Fruit fly (Drosophila melanogaster) whole organism, embryonic: ENCODE measurements around the gene alpha-Man-Ic.
A peak's percentile ranks its signal among the peaks of the same experiment; 100 is the strongest.

Experiments
- Ada2b ChIP-seq: fragments of 200-800 bp; sonication (Bioruptor generic); IDR thresholded peaks from 2 replicates; pipeline ENCODE4 v1.3.6; 2022; ENCODE audit warnings: missing biosample characterization, missing genetic modification characterization
- Adf1 ChIP-seq: fragments of 200-800 bp; sonication (Bioruptor generic); IDR thresholded peaks from 2 replicates; pipeline ENCODE4 v1.3.6; 2022; ENCODE audit warnings: missing biosample characterization, missing genetic modification characterization
- Antp ChIP-seq: fragments of 200-800 bp; sonication (Bioruptor generic); optimal IDR thresholded peaks from 3 replicates; lab custom pipeline; 2016; ENCODE audit warnings: missing biosample characterization, missing genetic modification characterization
- Atf-2 ChIP-seq: fragments of 200-800 bp; sonication (Bioruptor generic); optimal IDR thresholded peaks from 2 replicates; lab custom pipeline; 2016; ENCODE audit warnings: missing biosample characterization, missing genetic modification characterization
- Blimp-1 ChIP-seq: fragments of 200-800 bp; sonication (Bioruptor generic); optimal IDR thresholded peaks from 3 replicates; lab custom pipeline; 2018; ENCODE audit warnings: missing biosample characterization, missing genetic modification characterization, mild to moderate bottlenecking, moderate library complexity, missing genetic modification reagents
- CG10147 ChIP-seq: fragments of 200-800 bp; sonication (Bioruptor generic); optimal IDR thresholded peaks from 2 replicates; lab custom pipeline; 2019; ENCODE audit warnings: missing biosample characterization, mild to moderate bottlenecking, missing genetic modification characterization, moderate library complexity
- CG10543 ChIP-seq: fragments of 200-800 bp; sonication (Bioruptor generic); optimal IDR thresholded peaks from 3 replicates; lab custom pipeline; 2017; ENCODE audit warnings: missing biosample characterization, mild to moderate bottlenecking, missing genetic modification characterization, moderate library complexity
- CG10565 ChIP-seq: fragments of 200-800 bp; sonication (Bioruptor generic); optimal IDR thresholded peaks from 3 replicates; lab custom pipeline; 2016; ENCODE audit warnings: missing biosample characterization, mild to moderate bottlenecking, missing genetic modification characterization
- CG11398 ChIP-seq: fragments of 200-800 bp; sonication (Bioruptor generic); optimal IDR thresholded peaks from 2 replicates; lab custom pipeline; 2016; ENCODE audit warnings: missing biosample characterization, missing genetic modification characterization
- CG1233 ChIP-seq: fragments of 200-800 bp; sonication (Bioruptor generic); optimal IDR thresholded peaks from 4 replicates; lab custom pipeline; 2018; ENCODE audit warnings: missing biosample characterization, mild to moderate bottlenecking, missing genetic modification characterization
- CG17612 ChIP-seq: fragments of 200-800 bp; sonication (Bioruptor generic); IDR thresholded peaks from 2 replicates; pipeline ENCODE4 v1.3.6; 2022; ENCODE audit warnings: missing biosample characterization, missing genetic modification characterization
- CG2116 ChIP-seq: fragments of 200-800 bp; sonication (Bioruptor generic); optimal IDR thresholded peaks from 3 replicates; lab custom pipeline; 2018; ENCODE audit warnings: missing biosample characterization, mild to moderate bottlenecking, missing genetic modification characterization
- CG32532 ChIP-seq: fragments of 200-800 bp; sonication (Bioruptor generic); IDR thresholded peaks from 2 replicates; pipeline ENCODE4 v1.3.6; 2022; ENCODE audit warnings: missing biosample characterization, missing genetic modification characterization
- CG4360 ChIP-seq: fragments of 200-800 bp; sonication (Bioruptor generic); IDR thresholded peaks from 2 replicates; pipeline ENCODE4 v1.3.6; 2022; ENCODE audit warnings: missing biosample characterization, missing genetic modification characterization
- CG8290 ChIP-seq, 3 experiments: fragments of 200-800 bp; sonication (Bioruptor generic); optimal IDR thresholded peaks; 2 replicates each; lab custom pipeline; 2016 to 2019; ENCODE audit warnings: missing biosample characterization in 3 of 3, missing genetic modification characterization in 3 of 3, mild to moderate bottlenecking in 2 of 3, moderate library complexity in 1 of 3
- Chrac-16 ChIP-seq: fragments of 200-800 bp; sonication (Bioruptor generic); optimal IDR thresholded peaks from 3 replicates; lab custom pipeline; 2016; ENCODE audit warnings: missing biosample characterization, missing genetic modification characterization
- Dad ChIP-seq: fragments of 200-800 bp; sonication (Bioruptor generic); optimal IDR thresholded peaks from 3 replicates; lab custom pipeline; 2016; ENCODE audit warnings: missing biosample characterization, missing genetic modification characterization
- Doc2 ChIP-seq: fragments of 200-800 bp; sonication (Bioruptor generic); IDR thresholded peaks from 2 replicates; pipeline ENCODE4 v1.3.6; 2022; ENCODE audit warnings: missing biosample characterization, missing genetic modification characterization
- Ets65A ChIP-seq: fragments of 200-800 bp; sonication (Bioruptor generic); peaks from one replicate; lab custom pipeline; 2016; ENCODE audit warnings: missing biosample characterization, missing genetic modification characterization
- HLHmδ ChIP-seq: fragments of 200-800 bp; sonication (Bioruptor generic); optimal IDR thresholded peaks from 2 replicates; lab custom pipeline; 2018; ENCODE audit warnings: missing biosample characterization, mild to moderate bottlenecking, missing genetic modification characterization, moderate library complexity
- Kr ChIP-seq: fragments of 200-800 bp; sonication (Bioruptor generic); optimal IDR thresholded peaks from 2 replicates; lab custom pipeline; 2017; ENCODE audit warnings: missing biosample characterization, mild to moderate bottlenecking, missing genetic modification characterization
- MESR4 ChIP-seq: fragments of 200-800 bp; sonication (Bioruptor generic); optimal IDR thresholded peaks from 2 replicates; lab custom pipeline; 2018; ENCODE audit warnings: missing biosample characterization, mild to moderate bottlenecking, missing genetic modification characterization, moderate library complexity
- Sin3A ChIP-seq: fragments of >200 bp; optimal IDR thresholded peaks from 2 replicates; lab custom pipeline; 2018
- Six4 ChIP-seq: fragments of 200-800 bp; sonication (Bioruptor generic); optimal IDR thresholded peaks from 2 replicates; lab custom pipeline; 2016; ENCODE audit warnings: missing biosample characterization, missing genetic modification characterization
- amos ChIP-seq: fragments of 200-800 bp; sonication (Bioruptor generic); IDR thresholded peaks from 2 replicates; pipeline ENCODE4 v1.3.6; 2022; ENCODE audit warnings: missing biosample characterization, missing genetic modification characterization; ENCODE audit not compliant: partially characterized antibody
- bcd ChIP-seq: fragments of 200-800 bp; sonication (Bioruptor generic); optimal IDR thresholded peaks from 2 replicates; lab custom pipeline; 2017; ENCODE audit warnings: missing biosample characterization, mild to moderate bottlenecking, missing genetic modification characterization
- ci ChIP-seq: fragments of 200-800 bp; sonication (Bioruptor generic); IDR thresholded peaks from 3 replicates; pipeline ENCODE4 v1.3.6; 2022; ENCODE audit warnings: missing biosample characterization, missing genetic modification characterization
- dimm ChIP-seq: fragments of 200-800 bp; sonication (Bioruptor generic); IDR thresholded peaks from 2 replicates; pipeline ENCODE4 v1.3.6; 2022; ENCODE audit warnings: missing biosample characterization, missing genetic modification characterization
- dmrt99B ChIP-seq: fragments of 200-800 bp; sonication (Bioruptor generic); optimal IDR thresholded peaks from 2 replicates; lab custom pipeline; 2018; ENCODE audit warnings: missing biosample characterization, mild to moderate bottlenecking, missing genetic modification characterization, moderate library complexity
- ewg ChIP-seq: fragments of 200-800 bp; sonication (Bioruptor generic); optimal IDR thresholded peaks from 3 replicates; lab custom pipeline; 2017; ENCODE audit warnings: mild to moderate bottlenecking, missing biosample characterization, missing genetic modification reagents, missing genetic modification characterization
- fd102C ChIP-seq: fragments of 200-800 bp; sonication (Bioruptor generic); optimal IDR thresholded peaks from 2 replicates; lab custom pipeline; 2018; ENCODE audit warnings: missing biosample characterization, mild to moderate bottlenecking, missing genetic modification characterization, moderate library complexity
- ind ChIP-seq: fragments of 200-800 bp; sonication (Bioruptor generic); optimal IDR thresholded peaks from 3 replicates; lab custom pipeline; 2016; ENCODE audit warnings: missing biosample characterization, missing genetic modification characterization
- nom ChIP-seq: fragments of 200-800 bp; sonication (Bioruptor generic); optimal IDR thresholded peaks from 2 replicates; lab custom pipeline; 2017; ENCODE audit warnings: missing biosample characterization, missing genetic modification characterization, mild to moderate bottlenecking, moderate library complexity, missing genetic modification reagents
- odd ChIP-seq: fragments of 200-800 bp; sonication (Bioruptor generic); optimal IDR thresholded peaks from 2 replicates; lab custom pipeline; 2017; ENCODE audit warnings: missing biosample characterization, mild to moderate bottlenecking, missing genetic modification characterization
- pfk ChIP-seq: fragments of 200-800 bp; sonication (Bioruptor generic); optimal IDR thresholded peaks from 2 replicates; lab custom pipeline; 2018; ENCODE audit warnings: missing biosample characterization, mild to moderate bottlenecking, missing genetic modification characterization, moderate library complexity
- prd ChIP-seq, 3 experiments: fragments of >200 bp in 2 of 3; fragments of 200-800 bp in 1 of 3; sonication (Bioruptor generic) in 1 of 3; optimal IDR thresholded peaks in 2 of 3; IDR thresholded peaks in 1 of 3; 2 replicates in 2 of 3; 3 replicates in 1 of 3; pipeline versions ENCODE4 v1.3.6 to Lab custom; 2017 to 2022; ENCODE audit warnings: missing biosample characterization in 1 of 3, missing genetic modification characterization in 1 of 3
- ranshi ChIP-seq: fragments of 200-800 bp; sonication (Bioruptor generic); IDR thresholded peaks from 2 replicates; pipeline ENCODE4 v1.3.6; 2022; ENCODE audit warnings: missing biosample characterization, missing genetic modification characterization
- run ChIP-seq: fragments of 200-800 bp; sonication (Bioruptor generic); optimal IDR thresholded peaks from 3 replicates; lab custom pipeline; 2018; ENCODE audit warnings: missing biosample characterization, mild to moderate bottlenecking, missing genetic modification characterization
- salm ChIP-seq: fragments of 200-800 bp; sonication (Bioruptor generic); optimal IDR thresholded peaks from 2 replicates; lab custom pipeline; 2018; ENCODE audit warnings: missing biosample characterization, mild to moderate bottlenecking, missing genetic modification characterization
- scrt ChIP-seq: fragments of 200-800 bp; sonication (Bioruptor generic); optimal IDR thresholded peaks from 2 replicates; lab custom pipeline; 2018; ENCODE audit warnings: missing biosample characterization, mild to moderate bottlenecking, missing genetic modification characterization, moderate library complexity
- sens ChIP-seq: fragments of 200-800 bp; sonication (Bioruptor generic); peaks from one replicate; lab custom pipeline; 2016; ENCODE audit warnings: missing biosample characterization, missing genetic modification characterization
- seq ChIP-seq: fragments of 200-800 bp; sonication (Bioruptor generic); IDR thresholded peaks from 2 replicates; pipeline ENCODE4 v1.3.6; 2022; ENCODE audit warnings: missing biosample characterization, missing genetic modification characterization
- shn ChIP-seq: fragments of 200-800 bp; sonication (Bioruptor generic); optimal IDR thresholded peaks from 3 replicates; lab custom pipeline; 2016; ENCODE audit warnings: missing biosample characterization, missing genetic modification characterization
- slbo ChIP-seq: fragments of 200-800 bp; sonication (Bioruptor generic); IDR thresholded peaks from 2 replicates; pipeline ENCODE4 v1.3.6; 2022; ENCODE audit warnings: missing biosample characterization, missing genetic modification characterization
- sna ChIP-seq: fragments of 200-800 bp; sonication (Bioruptor generic); IDR thresholded peaks from 2 replicates; pipeline ENCODE4 v1.3.6; 2022; ENCODE audit warnings: missing biosample characterization, missing genetic modification characterization; ENCODE audit not compliant: partially characterized antibody
- trem ChIP-seq: fragments of 200-800 bp; optimal IDR thresholded peaks from 3 replicates; lab custom pipeline; 2019; ENCODE audit warnings: missing biosample characterization, mild to moderate bottlenecking, missing genetic modification characterization, moderate library complexity
- ttk ChIP-seq: fragments of 200-800 bp; sonication (Bioruptor generic); IDR thresholded peaks from 2 replicates; pipeline ENCODE4 v2.1.2; 2022; ENCODE audit warnings: missing biosample characterization, missing genetic modification characterization
- vnd ChIP-seq: fragments of 200-800 bp; sonication (Bioruptor generic); IDR thresholded peaks from 3 replicates; pipeline ENCODE4 v1.3.6; 2022; ENCODE audit warnings: missing biosample characterization, missing genetic modification characterization; ENCODE audit not compliant: partially characterized antibody

alpha-Man-Ic gene

dm6 chr3R:29969347-29969746, 39.2 kb upstream of the alpha-Man-Ic start, which contains the start of gene TkR99D:
TSS of gene TkR99D (minus strand) at chr3R:29969447.
- no peak for TF ChIP-seq CG10565 (GFP tag; lab: Kevin White, UChicago)
- 0 out of 2 replicates have a peak, but pooled peaks have one; percentile 8 for TF ChIP-seq seq (GFP tag; lab: Robert Waterston, UW)
- peak; percentile 50 for TF ChIP-seq scrt (GFP tag; lab: Kevin White, UChicago)
- no peak for TF ChIP-seq pfk (GFP tag; lab: Kevin White, UChicago)
- TF ChIP-seq Antp (GFP tag; lab: Kevin White, UChicago): no peak
- TF ChIP-seq Ets65A (GFP tag; lab: Kevin White, UChicago): peak; percentile 47
- TF ChIP-seq Dad (GFP tag; lab: Kevin White, UChicago): no peak
- no peak for TF ChIP-seq fd102C
- no peak for TF ChIP-seq sna (GFP tag; lab: Robert Waterston, UW)
- no peak for TF ChIP-seq ind
- no peak for TF ChIP-seq Kr
- TF ChIP-seq CG10147: no peak
- 0 out of 2 replicates have a peak, but pooled peaks have one; percentile 4 for TF ChIP-seq ranshi (GFP tag; lab: Robert Waterston, UW)
- TF ChIP-seq MESR4 (GFP tag; lab: Kevin White, UChicago): no peak
- TF ChIP-seq vnd (GFP tag; lab: Robert Waterston, UW): no peak
- 0 out of 3 replicates have a peak, but pooled peaks have one; percentile 14 for TF ChIP-seq ci (GFP tag; lab: Robert Waterston, UW)

- TF ChIP-seq Blimp-1 (peak; percentile 73), CG17612 (GFP tag; lab: Robert Waterston, UW) (peak; percentile 93), CG8290 (GFP tag; optimal IDR thresholded peaks at IDR 0.05; lab: Kevin White, UChicago) (peak; percentile 94), CG8290 (tag; optimal IDR thresholded peaks at IDR 0.05; lab: Kevin White, UChicago) (peak; percentile 2 to 74), bcd (GFP tag; lab: Kevin White, UChicago) (no peak)
Observed at dm6 chr3R:29963102-29963501, 32.9 kb upstream of the alpha-Man-Ic start.

DNA sequence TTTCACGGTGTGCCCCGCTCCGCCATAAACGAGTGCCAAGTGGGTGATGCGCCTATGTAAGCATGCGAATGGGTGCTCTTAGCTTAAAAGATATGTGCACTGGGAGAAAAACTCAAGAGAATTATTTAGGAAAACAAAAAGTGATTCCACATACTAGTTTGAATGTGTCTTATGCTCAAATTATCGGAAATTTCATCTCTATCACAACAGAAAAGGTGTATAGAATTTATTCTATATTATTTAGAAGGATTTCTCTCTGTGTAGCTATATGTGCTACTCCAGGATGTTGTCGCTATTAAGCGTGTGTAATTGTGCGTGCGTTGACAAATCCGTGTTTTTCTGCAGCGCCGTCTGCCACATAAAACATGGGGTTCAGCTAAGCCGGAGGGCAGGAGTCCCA, 29.1 kb upstream of the alpha-Man-Ic start:
- TF ChIP-seq HLHmδ (no peak), odd (no peak), CG4360 (no peak), prd (optimal IDR thresholded peaks at IDR 0.05; lab: Kevin White, UChicago) (no peak), prd (GFP tag; IDR thresholded peaks at IDR 0.05; lab: Robert Waterston, UW) (0 out of 3 replicates have a peak, but pooled peaks have one; percentile 11), shn (no peak), Dad (GFP tag; lab: Kevin White, UChicago) (no peak), CG1233 (no peak), slbo (peak; percentile 48), CG10543 (GFP tag; lab: Kevin White, UChicago) (no peak), amos (GFP tag; lab: Robert Waterston, UW) (no peak), sens (GFP tag; lab: Kevin White, UChicago) (no peak), ewg (GFP tag; lab: Kevin White, UChicago) (no peak), salm (tag; lab: Kevin White, UChicago) (no peak), Six4 (GFP tag; lab: Kevin White, UChicago) (no peak), Ada2b (0 out of 2 replicates have a peak, but pooled peaks have one; percentile 27), Sin3A (lab: Kevin White, UChicago) (no peak), trem (tag; lab: Kevin White, UChicago) (no peak), run (no peak), CG11398 (no peak), Atf-2 (GFP tag; lab: Kevin White, UChicago) (no peak), Chrac-16 (GFP tag; lab: Kevin White, UChicago) (no peak), CG32532 (0 out of 2 replicates have a peak, but pooled peaks have one; percentile 16), Doc2 (GFP tag; lab: Robert Waterston, UW) (no peak), ttk (no peak), Adf1 (GFP tag; lab: Robert Waterston, UW) (no peak), nom (GFP tag; lab: Kevin White, UChicago) (no peak), dimm (GFP tag; lab: Robert Waterston, UW) (no peak), dmrt99B (tag; lab: Kevin White, UChicago) (no peak), CG2116 (GFP tag; lab: Kevin White, UChicago) (no peak)
